Fruit fly (Drosophila melanogaster): ENCODE measurements around the gene Ca-alpha1T.

The Ca-alpha1T gene

DNA sequence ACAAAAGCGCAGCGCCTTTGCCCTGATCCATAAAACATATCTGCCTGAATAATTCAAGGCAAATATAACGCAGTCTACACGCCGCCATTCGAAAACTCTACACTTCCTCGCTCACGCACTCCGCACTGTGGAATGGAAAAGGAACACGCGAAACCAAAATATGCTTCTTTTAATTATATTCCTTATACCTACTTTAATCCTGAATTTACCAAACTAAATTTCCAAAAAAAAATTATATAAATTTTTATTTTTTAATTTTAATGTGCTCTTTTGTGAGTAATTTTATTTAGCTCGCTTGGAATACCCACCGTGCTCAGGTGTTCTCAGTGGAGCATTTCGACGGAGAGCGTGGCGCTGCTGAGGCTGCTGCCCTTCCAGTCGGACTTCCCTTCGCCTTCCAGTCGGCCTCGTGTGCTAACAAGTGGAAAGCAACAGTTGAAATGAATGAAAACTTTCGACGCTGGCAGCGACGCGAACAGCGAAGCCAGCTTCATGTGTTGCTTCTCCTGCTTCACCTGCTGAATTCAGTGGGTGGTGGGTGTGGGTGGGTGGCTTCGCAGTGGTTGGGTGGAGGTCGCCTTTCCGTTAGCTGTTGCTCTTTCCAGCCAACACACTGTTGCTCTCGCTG is 1.0 kb upstream of the Ca-alpha1T start (continued):
- TF ChIP-seq CG18262 (tag; optimal IDR thresholded peaks at IDR 0.05) (peak; percentile 77), CG11695 (GFP tag; IDR thresholded peaks at IDR 0.05) (peak; percentile 88), Mes4 (GFP tag; optimal IDR thresholded peaks at IDR 0.05) (no peak), luna (GFP tag; optimal IDR thresholded peaks at IDR 0.05) (no peak), sim (GFP tag; IDR thresholded peaks at IDR 0.05) (peak; percentile 38; the same call in 1 of the 2 replicates), pho (GFP tag; optimal IDR thresholded peaks at IDR 0.05) (peak; percentile 25), CG14860 (GFP tag; IDR thresholded peaks at IDR 0.05; ENCODE audit: partially characterized antibody) (no peak), chm (GFP tag; IDR thresholded peaks at IDR 0.05) (peak; percentile 46; the same call in 1 of the 2 replicates), MESR4 (GFP tag; optimal IDR thresholded peaks at IDR 0.05) (no peak), psq (GFP tag; optimal IDR thresholded peaks at IDR 0.05) (no peak), Pdp1 (GFP tag; optimal IDR thresholded peaks at IDR 0.05) (peak in 1 of 2 experiments; percentile 31), Blimp-1 (GFP tag; optimal IDR thresholded peaks at IDR 0.05) (peak; percentile 69), Dip3 (GFP tag; optimal IDR thresholded peaks at IDR 0.05) (peak; percentile 9), crp (GFP tag; optimal IDR thresholded peaks at IDR 0.05) (peak in 1 of 2 experiments; percentile 29), pnt (GFP tag; optimal IDR thresholded peaks at IDR 0.05) (no peak), Stat92E (GFP tag; optimal IDR thresholded peaks at IDR 0.05) (no peak), CG16813 (GFP tag; IDR thresholded peaks at IDR 0.05; ENCODE audit: partially characterized antibody) (no peak), grn (GFP tag; optimal IDR thresholded peaks at IDR 0.05) (no peak), CG12104 (GFP tag; optimal IDR thresholded peaks at IDR 0.05) (peak; percentile 55), cg (GFP tag; optimal IDR thresholded peaks at IDR 0.05) (no peak), Chrac-16 (GFP tag; optimal IDR thresholded peaks at IDR 0.05) (peak; percentile 48), nau (GFP tag; optimal IDR thresholded peaks at IDR 0.05) (peak; percentile 7), ara (GFP tag; IDR thresholded peaks at IDR 0.05) (peak; percentile 81), CG1647 (GFP tag; optimal IDR thresholded peaks at IDR 0.05) (no peak), CkIIα-i1 (GFP tag; IDR thresholded peaks at IDR 0.05) (no peak), al (GFP tag; IDR thresholded peaks at IDR 0.05) (peak; percentile 81), corto (GFP tag; optimal IDR thresholded peaks at IDR 0.05) (no peak), Deaf1 (tag; optimal IDR thresholded peaks at IDR 0.05) (peak; percentile 76), CG3726 (GFP tag; IDR thresholded peaks at IDR 0.05) (peak; percentile 85), ab (GFP tag; optimal IDR thresholded peaks at IDR 0.05) (no peak), Sox100B (GFP tag; optimal IDR thresholded peaks at IDR 0.05) (peak; percentile 76), chinmo (GFP tag; IDR thresholded peaks at IDR 0.05; ENCODE audit: partially characterized antibody) (no peak), CG4328 (GFP tag; optimal IDR thresholded peaks at IDR 0.05) (peak; percentile 14), Ets97D (GFP tag; optimal IDR thresholded peaks at IDR 0.05) (no peak), CG2202 (tag; optimal IDR thresholded peaks at IDR 0.05) (no peak), CG32767 (GFP tag; IDR thresholded peaks at IDR 0.05) (peak; percentile 85), Side (GFP tag; optimal IDR thresholded peaks at IDR 0.05) (no peak), zfh1 (GFP tag; IDR thresholded peaks at IDR 0.05) (peak; percentile 91), Sox102F (GFP tag; optimal IDR thresholded peaks at IDR 0.05) (peak; percentile 88), nom (GFP tag; optimal IDR thresholded peaks at IDR 0.05) (no peak), CG10147 (GFP tag; optimal IDR thresholded peaks at IDR 0.05) (peak; percentile 65), sqz (GFP tag; optimal IDR thresholded peaks at IDR 0.05) (peak; percentile 1), CG14667 (GFP tag; IDR thresholded peaks at IDR 0.05) (peak; percentile 87), CG18764 (GFP tag; optimal IDR thresholded peaks at IDR 0.05) (no peak), CG18011 (GFP tag; optimal IDR thresholded peaks at IDR 0.05) (peak; percentile 37), CG7987 (GFP tag; optimal IDR thresholded peaks at IDR 0.05) (peak; percentile 9), YL-1 (GFP tag; optimal IDR thresholded peaks at IDR 0.05) (no peak), fd64A (GFP tag; optimal IDR thresholded peaks at IDR 0.05) (no peak), Taf1 (GFP tag; IDR thresholded peaks at IDR 0.05) (peak; percentile 73)

Data from whole organism, embryonic.